Fruit fly (Drosophila melanogaster): ENCODE results near the gene CG15332.
A peak's percentile ranks its signal among the peaks of the same experiment; 100 is the strongest.

CG15332 gene

DNA sequence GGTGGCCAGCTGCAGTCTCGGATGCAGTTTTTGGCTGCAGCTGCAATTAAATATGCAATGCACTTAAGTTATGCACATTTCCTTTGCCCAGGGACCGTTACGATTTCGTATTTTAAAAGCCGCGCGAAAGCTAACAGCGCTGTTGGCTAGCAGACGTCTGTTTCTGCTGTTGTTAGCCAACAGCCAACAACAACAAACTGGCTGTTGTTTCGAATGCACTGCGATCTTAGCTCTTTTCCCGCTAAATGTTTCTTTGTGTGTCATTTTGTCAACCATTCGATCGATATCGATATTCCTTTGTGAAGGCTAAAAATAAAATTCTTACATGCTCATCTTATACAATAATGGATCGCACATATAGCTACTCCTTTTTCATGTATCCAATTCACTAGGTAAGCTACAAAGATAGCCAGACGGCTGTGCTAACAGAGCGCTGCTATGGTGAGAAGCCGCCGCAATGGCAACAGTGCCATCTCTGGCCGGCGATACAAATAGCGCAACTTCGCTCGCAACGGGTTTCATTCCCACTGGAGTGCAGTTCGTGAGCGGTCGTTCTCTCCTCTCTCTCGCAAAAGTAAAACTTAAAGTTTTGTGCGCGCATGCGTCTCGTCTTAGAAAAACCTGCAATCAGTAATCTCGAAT is 13.5 kb upstream of the CG15332 start:
- TF ChIP-seq Myc (optimal IDR thresholded peaks at IDR 0.05) (peak; percentile 98), dsf (GFP tag; optimal IDR thresholded peaks at IDR 0.05; ENCODE audit: borderline replicate concordance) (no peak), Dif (GFP tag; optimal IDR thresholded peaks at IDR 0.05; ENCODE audit: partially characterized antibody) (peak; percentile 34), woc (GFP tag; optimal IDR thresholded peaks at IDR 0.05) (peak; percentile 81), foxo (GFP tag; optimal IDR thresholded peaks at IDR 0.05) (no peak), HLH106 (tag; optimal IDR thresholded peaks at IDR 0.05) (peak; percentile 17), jim (GFP tag; optimal IDR thresholded peaks at IDR 0.05) (no peak), Dfd (GFP tag; optimal IDR thresholded peaks at IDR 0.05) (no peak)

DNA sequence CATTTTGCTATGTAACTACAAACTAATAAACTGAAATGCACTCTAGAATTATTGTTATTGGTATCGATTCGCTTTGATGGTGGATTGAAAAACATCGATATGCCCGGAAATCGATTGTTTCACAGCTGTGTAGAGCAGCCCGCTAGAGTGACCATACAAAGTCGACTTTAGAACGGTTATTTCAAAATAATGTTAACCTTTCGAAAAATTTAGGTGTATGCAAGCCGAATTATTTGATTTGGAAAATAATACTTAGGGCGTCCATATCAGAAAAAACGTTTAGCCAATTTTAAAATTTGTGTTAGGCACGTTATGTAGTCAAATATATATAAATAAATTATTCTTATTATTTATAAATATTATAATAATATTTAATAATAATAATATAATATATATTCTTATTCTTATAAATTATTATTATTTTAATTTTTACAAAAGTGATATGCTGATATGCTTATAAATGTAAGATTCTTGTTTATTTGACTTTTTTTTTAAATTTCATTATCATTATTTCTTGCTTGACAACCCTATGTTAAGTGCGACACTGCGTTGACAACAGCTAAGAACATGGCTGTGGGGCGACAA is 12.5 kb upstream of the CG15332 start, which contains the start of gene sws:
Gene sws (minus strand): TSS at position 22 of the 585 bp plus-strand sequence.
- no peak for TF ChIP-seq sage (GFP tag; optimal IDR thresholded peaks at IDR 0.05)
- TF ChIP-seq Hnf4 (GFP tag; optimal IDR thresholded peaks at IDR 0.05), result no peak
- peak; percentile 37 for TF ChIP-seq OdsH (GFP tag; optimal IDR thresholded peaks at IDR 0.05)
- no peak for TF ChIP-seq Dfd (GFP tag; optimal IDR thresholded peaks at IDR 0.05)
- no peak for TF ChIP-seq jim (GFP tag; optimal IDR thresholded peaks at IDR 0.05)
- no peak for TF ChIP-seq dmrt93B (GFP tag; optimal IDR thresholded peaks at IDR 0.05)
- peak; percentile 23 for TF ChIP-seq psq (GFP tag; optimal IDR thresholded peaks at IDR 0.05)
- no peak for TF ChIP-seq Rel (GFP tag; optimal IDR thresholded peaks at IDR 0.05)
- no peak for TF ChIP-seq Rel (tag; optimal IDR thresholded peaks at IDR 0.05)
- TF ChIP-seq foxo (GFP tag; optimal IDR thresholded peaks at IDR 0.05), result peak in 1 of 2 experiments; percentile 61
- no peak for TF ChIP-seq CrebA (GFP tag; optimal IDR thresholded peaks at IDR 0.05; ENCODE audit: borderline replicate concordance)
- no peak for TF ChIP-seq N (GFP tag; optimal IDR thresholded peaks at IDR 0.05)
- peak; percentile 26 for TF ChIP-seq rgr (GFP tag; optimal IDR thresholded peaks at IDR 0.05)
- TF ChIP-seq brk (GFP tag; optimal IDR thresholded peaks at IDR 0.05), result no peak
- no peak for TF ChIP-seq Mio (GFP tag; optimal IDR thresholded peaks at IDR 0.05)
- no peak for TF ChIP-seq Myc (optimal IDR thresholded peaks at IDR 0.05)
- TF ChIP-seq Hr78 (GFP tag; optimal IDR thresholded peaks at IDR 0.05), result no peak
- TF ChIP-seq woc (GFP tag; optimal IDR thresholded peaks at IDR 0.05), result no peak
- TF ChIP-seq sv (GFP tag; optimal IDR thresholded peaks at IDR 0.05), result no peak
- TF ChIP-seq Abd-B (GFP tag; optimal IDR thresholded peaks at IDR 0.05), result no peak
- no peak for TF ChIP-seq GATAd (GFP tag; optimal IDR thresholded peaks at IDR 0.05)
- no peak for TF ChIP-seq br (GFP tag; optimal IDR thresholded peaks at IDR 0.05)
- TF ChIP-seq ey (GFP tag; optimal IDR thresholded peaks at IDR 0.05), result peak; percentile 15
- TF ChIP-seq Sp1 (GFP tag; optimal IDR thresholded peaks at IDR 0.05), result peak; percentile 34
- TF ChIP-seq tai (GFP tag; optimal IDR thresholded peaks at IDR 0.05), result no peak
- no peak for TF ChIP-seq pan (optimal IDR thresholded peaks at IDR 0.05)
- peak; percentile 39 for TF ChIP-seq fru (GFP tag; optimal IDR thresholded peaks at IDR 0.05)
- TF ChIP-seq HLH106 (tag; optimal IDR thresholded peaks at IDR 0.05), result peak; percentile 63
- TF ChIP-seq CG9705 (GFP tag; optimal IDR thresholded peaks at IDR 0.05), result no peak
- no peak for TF ChIP-seq lola (GFP tag; optimal IDR thresholded peaks at IDR 0.05)
- TF ChIP-seq Vsx2 (GFP tag; optimal IDR thresholded peaks at IDR 0.05; ENCODE audit: partially characterized antibody), result no peak
- TF ChIP-seq dsf (GFP tag; optimal IDR thresholded peaks at IDR 0.05; ENCODE audit: borderline replicate concordance), result no peak
- no peak for TF ChIP-seq CG32264 (GFP tag; optimal IDR thresholded peaks at IDR 0.05)
- TF ChIP-seq usp (GFP tag; optimal IDR thresholded peaks at IDR 0.05), result no peak
- TF ChIP-seq Jra (GFP tag; optimal IDR thresholded peaks at IDR 0.05), result no peak
- no peak for TF ChIP-seq dl (GFP tag; optimal IDR thresholded peaks at IDR 0.05; ENCODE audit: insufficient read depth in 1 of 2, partially characterized antibody in 2 of 2)
- TF ChIP-seq h (GFP tag; optimal IDR thresholded peaks at IDR 0.05), result peak; percentile 14
- TF ChIP-seq Hr83 (GFP tag; optimal IDR thresholded peaks at IDR 0.05; ENCODE audit: poor library complexity, severe bottlenecking), result no peak
- no peak for TF ChIP-seq Dif (GFP tag; optimal IDR thresholded peaks at IDR 0.05; ENCODE audit: partially characterized antibody)

Data from whole organism, wandering third instar larva.